In the genomic region with DNA sequence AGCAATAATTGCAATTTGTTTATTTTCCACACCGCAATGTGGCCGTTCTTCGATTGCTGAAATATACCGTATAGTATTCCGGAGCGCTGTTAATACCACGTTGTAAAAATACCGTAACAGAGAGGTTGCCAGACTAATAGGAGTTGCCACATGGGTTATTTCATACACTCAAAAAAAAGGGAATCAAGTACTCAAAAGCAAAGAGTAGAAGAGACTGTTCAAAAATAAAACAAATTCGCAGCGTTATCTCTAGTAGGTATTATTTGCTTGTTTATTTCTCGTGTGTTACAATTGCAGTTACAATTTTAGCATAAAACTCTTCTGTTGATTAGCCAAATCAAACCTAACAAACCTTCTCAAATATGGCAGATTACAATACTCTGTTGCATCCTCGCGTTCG, we compare ENCODE assay signal across 5 fruit fly cellular contexts.
A peak's percentile ranks its signal among the peaks of the same experiment; 100 is the strongest.
TF ChIP-seq lines count a peak whose summit lies in the region.

A gene (minus strand): TSS at position 59 of the 400 bp plus-strand sequence.

- peak; percentile 24 for TF ChIP-seq CTCF in whole organism, embryonic (GFP tag; optimal IDR thresholded peaks at IDR 0.05; lab: Kevin White, UChicago)

TF ChIP-seq in whole organism, adult, 20 proteins besides CTCF, POLR2A, EP300 and RAD21 (continues in another document):
- TF ChIP-seq bab1 (GFP tag; optimal IDR thresholded peaks at IDR 0.05; lab: Kevin White, UChicago): peak; percentile 67
- TF ChIP-seq CG7045 (GFP tag; optimal IDR thresholded peaks at IDR 0.05; lab: Kevin White, UChicago): peak; percentile 45
- TF ChIP-seq CG7101 (tag; optimal IDR thresholded peaks at IDR 0.05; lab: Kevin White, UChicago): peak; percentile 50
- TF ChIP-seq CG14711 (tag; optimal IDR thresholded peaks at IDR 0.05; lab: Kevin White, UChicago): peak; percentile 16
- TF ChIP-seq pad (GFP tag; optimal IDR thresholded peaks at IDR 0.05; lab: Kevin White, UChicago): peak; percentile 17
- TF ChIP-seq Hr96 (GFP tag; optimal IDR thresholded peaks at IDR 0.05; lab: Kevin White, UChicago): peak; percentile 17
- peak; percentile 41 for TF ChIP-seq CG12768 (GFP tag; optimal IDR thresholded peaks at IDR 0.05; lab: Kevin White, UChicago)
- peak; percentile 24 for TF ChIP-seq CG11617 (GFP tag; optimal IDR thresholded peaks at IDR 0.05; lab: Kevin White, UChicago)
- TF ChIP-seq tj (GFP tag; optimal IDR thresholded peaks at IDR 0.05; lab: Kevin White, UChicago): peak; percentile 20
- peak; percentile 51 for TF ChIP-seq toe (GFP tag; optimal IDR thresholded peaks at IDR 0.05; lab: Kevin White, UChicago)
- peak; percentile 5 for TF ChIP-seq Clk (GFP tag; optimal IDR thresholded peaks at IDR 0.05; lab: Kevin White, UChicago)
- peak; percentile 43 for TF ChIP-seq Mnt (GFP tag; optimal IDR thresholded peaks at IDR 0.05; lab: Kevin White, UChicago)
- no peak for TF ChIP-seq cic (GFP tag; optimal IDR thresholded peaks at IDR 0.05; lab: Kevin White, UChicago)
- TF ChIP-seq CG33017 (tag; optimal IDR thresholded peaks at IDR 0.05; lab: Kevin White, UChicago): no peak
- TF ChIP-seq cnc (optimal IDR thresholded peaks at IDR 0.05; lab: Kevin White, UChicago): no peak
- no peak for TF ChIP-seq CG5204 (GFP tag; optimal IDR thresholded peaks at IDR 0.05; lab: Kevin White, UChicago)
- TF ChIP-seq CG1620 (GFP tag; optimal IDR thresholded peaks at IDR 0.05; lab: Kevin White, UChicago): peak; percentile 38

TF ChIP-seq in whole organism, embryonic, 481 proteins besides CTCF, POLR2A, EP300 and RAD21 (continues in another document):
- TF ChIP-seq az2 (GFP tag; optimal IDR thresholded peaks at IDR 0.05; lab: Kevin White, UChicago) (peak; percentile 81), Nf-YB (GFP tag; optimal IDR thresholded peaks at IDR 0.05; lab: Kevin White, UChicago) (peak; percentile 47), CG6854 (GFP tag; optimal IDR thresholded peaks at IDR 0.05; lab: Kevin White, UChicago) (peak; percentile 73), CHES-1-like (GFP tag; optimal IDR thresholded peaks at IDR 0.05; lab: Kevin White, UChicago) (peak; percentile 95), Dbx (GFP tag; IDR thresholded peaks at IDR 0.05; lab: Robert Waterston, UW) (peak; percentile 83), Usf (GFP tag; optimal IDR thresholded peaks at IDR 0.05; lab: Kevin White, UChicago) (peak; percentile 19), CG4360 (GFP tag; IDR thresholded peaks at IDR 0.05; lab: Robert Waterston, UW) (peak; percentile 12; the same call in 1 of the 2 replicates), CG17328 (GFP tag; IDR thresholded peaks at IDR 0.05; lab: Robert Waterston, UW) (peak; percentile 73), fru (optimal IDR thresholded peaks at IDR 0.05; lab: Kevin White, UChicago) (no peak), Ada2b (GFP tag; IDR thresholded peaks at IDR 0.05; lab: Robert Waterston, UW) (peak; percentile 60), ken (GFP tag; IDR thresholded peaks at IDR 0.05; lab: Robert Waterston, UW) (peak; percentile 75), bcd (GFP tag; optimal IDR thresholded peaks at IDR 0.05; lab: Kevin White, UChicago) (peak; percentile 70), insv (GFP tag; optimal IDR thresholded peaks at IDR 0.05; lab: Kevin White, UChicago) (peak in 1 of 2 experiments; percentile 17), HmgD (GFP tag; optimal IDR thresholded peaks at IDR 0.05; lab: Kevin White, UChicago) (peak; percentile 94), Dll (GFP tag; IDR thresholded peaks at IDR 0.05; lab: Robert Waterston, UW; ENCODE audit: partially characterized antibody) (peak; percentile 19; the same call in 1 of the 4 replicates), HmgZ (tag; optimal IDR thresholded peaks at IDR 0.05; lab: Kevin White, UChicago) (peak; percentile 87), row (GFP tag; IDR thresholded peaks at IDR 0.05; lab: Robert Waterston, UW) (peak; percentile 83)

TF ChIP-seq in whole organism, prepupa, 60 proteins besides CTCF, POLR2A, EP300 and RAD21 (continues in another document):
- TF ChIP-seq CG16779 (tag; optimal IDR thresholded peaks at IDR 0.05; lab: Kevin White, UChicago): no peak
- no peak for TF ChIP-seq Blimp-1 (GFP tag; optimal IDR thresholded peaks at IDR 0.05; lab: Kevin White, UChicago)
- peak; percentile 49 for TF ChIP-seq CG8632 (GFP tag; optimal IDR thresholded peaks at IDR 0.05; lab: Kevin White, UChicago)
- peak; percentile 73 for TF ChIP-seq acj6 (GFP tag; optimal IDR thresholded peaks at IDR 0.05; lab: Kevin White, UChicago)
- no peak for TF ChIP-seq Hr38 (GFP tag; optimal IDR thresholded peaks at IDR 0.05; lab: Kevin White, UChicago)
- TF ChIP-seq Sox102F (GFP tag; optimal IDR thresholded peaks at IDR 0.05; lab: Kevin White, UChicago): no peak
- peak; percentile 71 for TF ChIP-seq topi (GFP tag; optimal IDR thresholded peaks at IDR 0.05; lab: Kevin White, UChicago)
- TF ChIP-seq CG11902 (GFP tag; optimal IDR thresholded peaks at IDR 0.05; lab: Kevin White, UChicago): peak; percentile 60
- TF ChIP-seq Hr39 (GFP tag; optimal IDR thresholded peaks at IDR 0.05; lab: Kevin White, UChicago): peak; percentile 83
- TF ChIP-seq CG32006 (GFP tag; optimal IDR thresholded peaks at IDR 0.05; lab: Kevin White, UChicago): peak; percentile 73
- peak; percentile 65 for TF ChIP-seq CG34406 (GFP tag; optimal IDR thresholded peaks at IDR 0.05; lab: Kevin White, UChicago)
- TF ChIP-seq CG11294 (GFP tag; IDR thresholded peaks at IDR 0.05; lab: Robert Waterston, UW): peak; percentile 72
- TF ChIP-seq CG11762 (GFP tag; optimal IDR thresholded peaks at IDR 0.05; lab: Kevin White, UChicago; ENCODE audit: insufficient read depth): peak; percentile 68
- no peak for TF ChIP-seq spab (GFP tag; optimal IDR thresholded peaks at IDR 0.05; lab: Kevin White, UChicago)
- peak; percentile 42 for TF ChIP-seq fd59A (GFP tag; optimal IDR thresholded peaks at IDR 0.05; lab: Kevin White, UChicago)
- peak; percentile 77 for TF ChIP-seq Met (GFP tag; optimal IDR thresholded peaks at IDR 0.05; lab: Kevin White, UChicago)
- no peak for TF ChIP-seq Eip93F (GFP tag; optimal IDR thresholded peaks at IDR 0.05; lab: Kevin White, UChicago)
- no peak for TF ChIP-seq CG6808 (GFP tag; optimal IDR thresholded peaks at IDR 0.05; lab: Kevin White, UChicago)

TF ChIP-seq in whole organism, pupa, 21 proteins besides CTCF, POLR2A, EP300 and RAD21 (continues in another document):
- TF ChIP-seq CG13204 (GFP tag; optimal IDR thresholded peaks at IDR 0.05; lab: Kevin White, UChicago): no peak
- TF ChIP-seq gl (tag; optimal IDR thresholded peaks at IDR 0.05; lab: Kevin White, UChicago): peak; percentile 43
- peak; percentile 71 for TF ChIP-seq CG15710 (tag; optimal IDR thresholded peaks at IDR 0.05; lab: Kevin White, UChicago)
- peak; percentile 57 for TF ChIP-seq rn (GFP tag; IDR thresholded peaks at IDR 0.05; lab: Robert Waterston, UW)
- TF ChIP-seq Pif1A (GFP tag; optimal IDR thresholded peaks at IDR 0.05; lab: Kevin White, UChicago): no peak
- TF ChIP-seq CG14655 (GFP tag; optimal IDR thresholded peaks at IDR 0.05; lab: Kevin White, UChicago): no peak
- no peak for TF ChIP-seq EcR (GFP tag; optimal IDR thresholded peaks at IDR 0.05; lab: Kevin White, UChicago)
- peak; percentile 77 for TF ChIP-seq CG32121 (GFP tag; IDR thresholded peaks at IDR 0.05; lab: Robert Waterston, UW)
- peak; percentile 66 for TF ChIP-seq CG12605 (GFP tag; IDR thresholded peaks at IDR 0.05; lab: Robert Waterston, UW)
- peak; percentile 65 for TF ChIP-seq CG34367 (tag; optimal IDR thresholded peaks at IDR 0.05; lab: Kevin White, UChicago)
- TF ChIP-seq CG17806 (tag; optimal IDR thresholded peaks at IDR 0.05; lab: Kevin White, UChicago): peak; percentile 68
- peak; percentile 75 for TF ChIP-seq Snoo (tag; optimal IDR thresholded peaks at IDR 0.05; lab: Kevin White, UChicago)
- TF ChIP-seq CG4496 (GFP tag; IDR thresholded peaks at IDR 0.05; lab: Robert Waterston, UW): peak; percentile 89
- TF ChIP-seq CG9948 (tag; optimal IDR thresholded peaks at IDR 0.05; lab: Kevin White, UChicago): peak; percentile 61
- no peak for TF ChIP-seq D1 (tag; optimal IDR thresholded peaks at IDR 0.05; lab: Kevin White, UChicago)
- no peak for TF ChIP-seq Pif1B (GFP tag; optimal IDR thresholded peaks at IDR 0.05; lab: Kevin White, UChicago)
- peak; percentile 70 for TF ChIP-seq CG8159 (tag; optimal IDR thresholded peaks at IDR 0.05; lab: Kevin White, UChicago)
- TF ChIP-seq Ets98B (GFP tag; IDR thresholded peaks at IDR 0.05; lab: Robert Waterston, UW): peak; percentile 85
- peak; percentile 60; the same call in 2 of the 3 replicates for TF ChIP-seq fd96Ca (GFP tag; IDR thresholded peaks at IDR 0.05; lab: Robert Waterston, UW)
- TF ChIP-seq CG10348 (GFP tag; IDR thresholded peaks at IDR 0.05; lab: Robert Waterston, UW): no peak

TF ChIP-seq in whole organism, wandering third instar larva, 38 proteins besides CTCF, POLR2A, EP300 and RAD21 (continues in another document):
- TF ChIP-seq rgr (GFP tag; optimal IDR thresholded peaks at IDR 0.05; lab: Kevin White, UChicago): peak; percentile 78
- peak; percentile 68 for TF ChIP-seq h (GFP tag; optimal IDR thresholded peaks at IDR 0.05; lab: Kevin White, UChicago)
- no peak for TF ChIP-seq dl (GFP tag; optimal IDR thresholded peaks at IDR 0.05; lab: Kevin White, UChicago; ENCODE audit: insufficient read depth in 1 of 2, partially characterized antibody in 2 of 2)
- TF ChIP-seq Rel (GFP tag; optimal IDR thresholded peaks at IDR 0.05; lab: Kevin White, UChicago): no peak
- peak; percentile 15 for TF ChIP-seq Rel (tag; optimal IDR thresholded peaks at IDR 0.05; lab: Kevin White, UChicago)
- TF ChIP-seq HLH106 (tag; optimal IDR thresholded peaks at IDR 0.05; lab: Kevin White, UChicago): peak; percentile 56
- TF ChIP-seq Myc (optimal IDR thresholded peaks at IDR 0.05; lab: Kevin White, UChicago): no peak
- no peak for TF ChIP-seq Dif (GFP tag; optimal IDR thresholded peaks at IDR 0.05; lab: Kevin White, UChicago; ENCODE audit: partially characterized antibody)
- no peak for TF ChIP-seq Hr78 (GFP tag; optimal IDR thresholded peaks at IDR 0.05; lab: Kevin White, UChicago)
- peak; percentile 41 for TF ChIP-seq CG9705 (GFP tag; optimal IDR thresholded peaks at IDR 0.05; lab: Kevin White, UChicago)
- TF ChIP-seq Dfd (GFP tag; optimal IDR thresholded peaks at IDR 0.05; lab: Kevin White, UChicago): no peak
- no peak for TF ChIP-seq Abd-B (GFP tag; optimal IDR thresholded peaks at IDR 0.05; lab: Kevin White, UChicago)
- peak; percentile 20 for TF ChIP-seq CG32264 (GFP tag; optimal IDR thresholded peaks at IDR 0.05; lab: Kevin White, UChicago)
- TF ChIP-seq woc (GFP tag; optimal IDR thresholded peaks at IDR 0.05; lab: Kevin White, UChicago): peak; percentile 38
- TF ChIP-seq lola (GFP tag; optimal IDR thresholded peaks at IDR 0.05; lab: Kevin White, UChicago): no peak
- TF ChIP-seq psq (GFP tag; optimal IDR thresholded peaks at IDR 0.05; lab: Kevin White, UChicago): peak; percentile 55
- no peak for TF ChIP-seq GATAd (GFP tag; optimal IDR thresholded peaks at IDR 0.05; lab: Kevin White, UChicago)
- TF ChIP-seq ey (GFP tag; optimal IDR thresholded peaks at IDR 0.05; lab: Kevin White, UChicago): peak; percentile 76
- TF ChIP-seq dsf (GFP tag; optimal IDR thresholded peaks at IDR 0.05; lab: Kevin White, UChicago; ENCODE audit: borderline replicate concordance): no peak
- peak; percentile 59 for TF ChIP-seq br (GFP tag; optimal IDR thresholded peaks at IDR 0.05; lab: Kevin White, UChicago)
- TF ChIP-seq dmrt93B (GFP tag; optimal IDR thresholded peaks at IDR 0.05; lab: Kevin White, UChicago): peak; percentile 21
- TF ChIP-seq tai (GFP tag; optimal IDR thresholded peaks at IDR 0.05; lab: Kevin White, UChicago): no peak
